Fruit fly (Drosophila melanogaster): Measurements from ENCODE around the gene RpL30.
A peak's percentile ranks its signal among the peaks of the same experiment; 100 is the strongest.

The RpL30 gene

dm6 chr2L:19019160-19019592 lies 10.1 kb upstream of the RpL30 start (continued):
- TF ChIP-seq Hr3 (GFP tag; optimal IDR thresholded peaks at IDR 0.05) (peak; percentile 12), CG32772 (GFP tag; IDR thresholded peaks at IDR 0.05) (no peak), CG2678 (tag; optimal IDR thresholded peaks at IDR 0.05) (peak; percentile 71), zfh2 (GFP tag; optimal IDR thresholded peaks at IDR 0.05) (peak; percentile 13), gcm2 (GFP tag; optimal IDR thresholded peaks at IDR 0.05) (no peak), Fer3 (tag; optimal IDR thresholded peaks at IDR 0.05) (no peak), D19B (GFP tag; optimal IDR thresholded peaks at IDR 0.05) (no peak), slou (GFP tag; optimal IDR thresholded peaks at IDR 0.05) (peak; percentile 2), lab (GFP tag; optimal IDR thresholded peaks at IDR 0.05) (peak; percentile 33), lmd (GFP tag; IDR thresholded peaks at IDR 0.05) (0 out of 2 replicates have a peak, but pooled peaks have one; percentile 3), mam (GFP tag; optimal IDR thresholded peaks at IDR 0.05) (peak; percentile 44), HLH54F (GFP tag; optimal IDR thresholded peaks at IDR 0.05) (peak; percentile 28), CG12071 (GFP tag; optimal IDR thresholded peaks at IDR 0.05) (no peak), Chrac-16 (GFP tag; optimal IDR thresholded peaks at IDR 0.05) (no peak), stc (GFP tag; IDR thresholded peaks at IDR 0.05) (no peak), grau (tag; optimal IDR thresholded peaks at IDR 0.05) (peak; percentile 27), seq (GFP tag; IDR thresholded peaks at IDR 0.05) (peak; percentile 19; the same call in 1 of the 2 replicates), CG12769 (tag; optimal IDR thresholded peaks at IDR 0.05) (peak; percentile 3), gem (tag; optimal IDR thresholded peaks at IDR 0.05) (peak; percentile 51), CG6689 (GFP tag; IDR thresholded peaks at IDR 0.05) (no peak), pho (GFP tag; optimal IDR thresholded peaks at IDR 0.05) (peak; percentile 37), tio (GFP tag; optimal IDR thresholded peaks at IDR 0.05) (peak; percentile 47), CG1233 (GFP tag; optimal IDR thresholded peaks at IDR 0.05) (peak; percentile 37), vnd (GFP tag; IDR thresholded peaks at IDR 0.05; ENCODE audit: partially characterized antibody) (no peak), CG10147 (GFP tag; optimal IDR thresholded peaks at IDR 0.05) (peak; percentile 41), CG18599 (GFP tag; optimal IDR thresholded peaks at IDR 0.05) (peak; percentile 61), CG2889 (GFP tag; IDR thresholded peaks at IDR 0.05) (no peak), CG10979 (tag; optimal IDR thresholded peaks at IDR 0.05) (peak; percentile 22), gce (GFP tag; IDR thresholded peaks at IDR 0.05) (no peak), NfI (GFP tag; optimal IDR thresholded peaks at IDR 0.05) (no peak), CG17328 (GFP tag; IDR thresholded peaks at IDR 0.05) (no peak), Neu2 (GFP tag; optimal IDR thresholded peaks at IDR 0.05; ENCODE audit: borderline replicate concordance) (no peak), HLH4C (GFP tag; IDR thresholded peaks at IDR 0.05; ENCODE audit: partially characterized antibody) (no peak), Meics (GFP tag; optimal IDR thresholded peaks at IDR 0.05) (peak; percentile 73), CG2120 (GFP tag; optimal IDR thresholded peaks at IDR 0.05) (peak; percentile 66), phol (tag; optimal IDR thresholded peaks at IDR 0.05) (peak; percentile 31), CG2129 (GFP tag; IDR thresholded peaks at IDR 0.05; ENCODE audit: partially characterized antibody) (no peak), lola (GFP tag; optimal IDR thresholded peaks at IDR 0.05) (peak in 1 of 3 experiments; percentile 15), CG9437 (GFP tag; optimal IDR thresholded peaks at IDR 0.05) (peak; percentile 47), CG7786 (GFP tag; optimal IDR thresholded peaks at IDR 0.05) (peak; percentile 6), CG7556 (GFP tag; optimal IDR thresholded peaks at IDR 0.05) (peak; percentile 81), sug (tag; optimal IDR thresholded peaks at IDR 0.05) (peak; percentile 29), Sox100B (GFP tag; optimal IDR thresholded peaks at IDR 0.05) (peak; percentile 62), Asciz (GFP tag; optimal IDR thresholded peaks at IDR 0.05) (peak; percentile 5), row (GFP tag; IDR thresholded peaks at IDR 0.05) (peak; percentile 47; the same call in 2 of the 3 replicates), CG12391 (tag; optimal IDR thresholded peaks at IDR 0.05) (peak; percentile 7), CoRest (tag; optimal IDR thresholded peaks at IDR 0.05) (peak; percentile 61), CG3281 (GFP tag; optimal IDR thresholded peaks at IDR 0.05) (peak; percentile 45), CG7839 (tag; optimal IDR thresholded peaks at IDR 0.05) (peak; percentile 38), CG15269 (tag; optimal IDR thresholded peaks at IDR 0.05) (peak; percentile 44)

Data from whole organism, embryonic.